Fruit fly (Drosophila melanogaster) whole organism, prepupa: ENCODE data around the gene Ripalpha.

Experiments
- CG10631 ChIP-seq: fragments of 200-800 bp; sonication (Bioruptor generic); optimal IDR thresholded peaks from 2 replicates; lab custom pipeline; 2016; ENCODE audit warnings: missing biosample characterization, missing genetic modification characterization
- CG10669 ChIP-seq: fragments of 200-800 bp; sonication (Bioruptor generic); optimal IDR thresholded peaks from 3 replicates; lab custom pipeline; 2018; ENCODE audit warnings: missing biosample characterization, mild to moderate bottlenecking, missing genetic modification characterization, moderate library complexity
- CG11294 ChIP-seq: fragments of 200-800 bp; sonication (Bioruptor generic); IDR thresholded peaks from 2 replicates; pipeline ENCODE4 v1.3.6; 2022; ENCODE audit warnings: missing biosample characterization, missing genetic modification characterization
- CG11762 ChIP-seq: fragments of 200-800 bp; sonication (Bioruptor generic); optimal IDR thresholded peaks from 3 replicates; lab custom pipeline; 2016; ENCODE audit warnings: missing biosample characterization, missing genetic modification characterization; ENCODE audit not compliant: insufficient read depth
- CG11902 ChIP-seq: fragments of 200-800 bp; sonication (Bioruptor generic); optimal IDR thresholded peaks from 3 replicates; lab custom pipeline; 2016; ENCODE audit warnings: missing biosample characterization, missing genetic modification characterization
- CG15336 ChIP-seq: fragments of 200-800 bp; sonication (Bioruptor generic); IDR thresholded peaks from 2 replicates; pipeline ENCODE4 v1.3.6; 2022; ENCODE audit warnings: missing biosample characterization, missing genetic modification characterization
- CG1621 ChIP-seq: fragments of 200-800 bp; sonication (Bioruptor generic); optimal IDR thresholded peaks from 3 replicates; lab custom pipeline; 2018; ENCODE audit warnings: missing biosample characterization, mild to moderate bottlenecking, missing genetic modification characterization
- CG16779 ChIP-seq: fragments of 200-800 bp; sonication (Bioruptor generic); optimal IDR thresholded peaks from 3 replicates; lab custom pipeline; 2017; ENCODE audit warnings: missing biosample characterization, mild to moderate bottlenecking, missing genetic modification characterization
- CG3032 ChIP-seq: fragments of 200-800 bp; optimal IDR thresholded peaks from 2 replicates; lab custom pipeline; 2019; ENCODE audit warnings: missing biosample characterization, mild to moderate bottlenecking, missing genetic modification characterization, moderate library complexity
- CG32006 ChIP-seq: fragments of 200-800 bp; sonication (Bioruptor generic); optimal IDR thresholded peaks from 3 replicates; lab custom pipeline; 2017; ENCODE audit warnings: missing biosample characterization, mild to moderate bottlenecking, missing genetic modification characterization
- CG34406 ChIP-seq: fragments of 200-800 bp; sonication (Bioruptor generic); optimal IDR thresholded peaks from 3 replicates; lab custom pipeline; 2016; ENCODE audit warnings: missing biosample characterization, missing genetic modification characterization
- CG3919 ChIP-seq: fragments of 200-800 bp; sonication (Bioruptor generic); optimal IDR thresholded peaks from 3 replicates; lab custom pipeline; 2016; ENCODE audit warnings: missing biosample characterization, missing genetic modification characterization
- CG6163 ChIP-seq: fragments of 200-800 bp; sonication (Bioruptor generic); IDR thresholded peaks from 3 replicates; pipeline ENCODE4 v1.3.6; 2022; ENCODE audit warnings: missing biosample characterization, missing genetic modification characterization
- CG6276 ChIP-seq: fragments of 200-800 bp; sonication (Bioruptor generic); optimal IDR thresholded peaks from 2 replicates; lab custom pipeline; 2017; ENCODE audit warnings: missing biosample characterization, mild to moderate bottlenecking, missing genetic modification characterization
- CG6808 ChIP-seq: fragments of 200-800 bp; sonication (Bioruptor generic); optimal IDR thresholded peaks from 3 replicates; lab custom pipeline; 2017; ENCODE audit warnings: missing biosample characterization, missing genetic modification characterization, mild to moderate bottlenecking, moderate library complexity, missing genetic modification reagents
- CG6854 ChIP-seq: fragments of 200-800 bp; sonication (Bioruptor generic); optimal IDR thresholded peaks from 2 replicates; lab custom pipeline; 2017; ENCODE audit warnings: missing biosample characterization, mild to moderate bottlenecking, missing genetic modification characterization
- CG7368 ChIP-seq: fragments of 200-800 bp; sonication (Bioruptor generic); optimal IDR thresholded peaks from 3 replicates; lab custom pipeline; 2016; ENCODE audit warnings: missing biosample characterization, missing genetic modification characterization
- CG8119 ChIP-seq: fragments of 200-800 bp; sonication (Bioruptor generic); IDR thresholded peaks from 3 replicates; pipeline ENCODE4 v1.3.6; 2022; ENCODE audit warnings: missing biosample characterization, missing genetic modification characterization
- CG8319 ChIP-seq: fragments of 200-800 bp; sonication (Bioruptor generic); optimal IDR thresholded peaks from 3 replicates; lab custom pipeline; 2016; ENCODE audit warnings: missing biosample characterization, missing genetic modification characterization
- CG8632 ChIP-seq: fragments of 200-800 bp; sonication (Bioruptor generic); optimal IDR thresholded peaks from 3 replicates; lab custom pipeline; 2016; ENCODE audit warnings: missing biosample characterization, missing genetic modification characterization
- CG9139 ChIP-seq: fragments of 200-800 bp; sonication (Bioruptor generic); optimal IDR thresholded peaks from 3 replicates; lab custom pipeline; 2017; ENCODE audit warnings: missing biosample characterization, mild to moderate bottlenecking, missing genetic modification characterization
- Eip75B ChIP-seq: fragments of 200-800 bp; sonication (Bioruptor generic); optimal IDR thresholded peaks from 3 replicates; lab custom pipeline; 2016; ENCODE audit warnings: missing biosample characterization, missing genetic modification characterization
- Eip78C ChIP-seq: fragments of 200-800 bp; sonication (Bioruptor generic); peaks from one replicate; lab custom pipeline; 2016; ENCODE audit warnings: missing biosample characterization, missing genetic modification characterization
- Eip93F ChIP-seq: fragments of 200-800 bp; sonication (Bioruptor generic); optimal IDR thresholded peaks from 2 replicates; lab custom pipeline; 2016; ENCODE audit warnings: missing biosample characterization, mild to moderate bottlenecking, missing genetic modification characterization
- Ets21C ChIP-seq: fragments of 200-800 bp; sonication (Bioruptor generic); optimal IDR thresholded peaks from 3 replicates; lab custom pipeline; 2016; ENCODE audit warnings: missing biosample characterization, missing genetic modification characterization
- Gug ChIP-seq: fragments of 200-800 bp; sonication (Bioruptor generic); IDR thresholded peaks from 2 replicates; pipeline ENCODE4 v1.3.6; 2022; ENCODE audit warnings: missing biosample characterization, missing genetic modification characterization
- Hr39 ChIP-seq: fragments of 200-800 bp; sonication (Bioruptor generic); optimal IDR thresholded peaks from 2 replicates; lab custom pipeline; 2016; ENCODE audit warnings: missing biosample characterization, missing genetic modification characterization
- Lpt ChIP-seq: fragments of 200-800 bp; sonication (Bioruptor generic); optimal IDR thresholded peaks from 3 replicates; lab custom pipeline; 2016; ENCODE audit warnings: missing biosample characterization, missing genetic modification characterization
- Met ChIP-seq: fragments of 200-800 bp; sonication (Bioruptor generic); optimal IDR thresholded peaks from 3 replicates; lab custom pipeline; 2016; ENCODE audit warnings: missing biosample characterization, missing genetic modification characterization
- OdsH ChIP-seq: fragments of 200-800 bp; sonication (Bioruptor generic); optimal IDR thresholded peaks from 3 replicates; lab custom pipeline; 2016; ENCODE audit warnings: missing biosample characterization, missing genetic modification characterization
- Smox ChIP-seq: fragments of 200-800 bp; sonication (Bioruptor generic); optimal IDR thresholded peaks from 3 replicates; lab custom pipeline; 2016; ENCODE audit warnings: missing biosample characterization, missing genetic modification characterization
- Sox102F ChIP-seq: fragments of 200-800 bp; sonication (Bioruptor generic); optimal IDR thresholded peaks from 2 replicates; lab custom pipeline; 2016; ENCODE audit warnings: missing biosample characterization, mild to moderate bottlenecking, missing genetic modification characterization
- Sox14 ChIP-seq: fragments of 200-800 bp; sonication (Bioruptor generic); optimal IDR thresholded peaks from 3 replicates; lab custom pipeline; 2016; ENCODE audit warnings: missing biosample characterization, missing genetic modification characterization
- achi ChIP-seq: fragments of 200-800 bp; sonication (Bioruptor generic); optimal IDR thresholded peaks from 3 replicates; lab custom pipeline; 2016; ENCODE audit warnings: missing biosample characterization, missing genetic modification characterization
- cyc ChIP-seq: fragments of 200-800 bp; sonication (Bioruptor generic); optimal IDR thresholded peaks from 3 replicates; lab custom pipeline; 2016; ENCODE audit warnings: missing biosample characterization, missing genetic modification characterization
- dac ChIP-seq: fragments of 200-800 bp; sonication (Bioruptor generic); optimal IDR thresholded peaks from 2 replicates; lab custom pipeline; 2017; ENCODE audit warnings: missing biosample characterization, mild to moderate bottlenecking, missing genetic modification characterization
- eg ChIP-seq: fragments of 200-800 bp; sonication (Bioruptor generic); IDR thresholded peaks from 3 replicates; pipeline ENCODE4 v1.3.6; 2022; ENCODE audit warnings: missing biosample characterization, missing genetic modification characterization
- fd59A ChIP-seq: fragments of 200-800 bp; sonication (Bioruptor generic); optimal IDR thresholded peaks from 2 replicates; lab custom pipeline; 2017; ENCODE audit warnings: missing biosample characterization, mild to moderate bottlenecking, missing genetic modification characterization, missing genetic modification reagents
- fd85E ChIP-seq: fragments of 200-800 bp; sonication (Bioruptor generic); optimal IDR thresholded peaks from 3 replicates; lab custom pipeline; 2016; ENCODE audit warnings: missing biosample characterization, missing genetic modification characterization
- fkh ChIP-seq: fragments of 200-800 bp; sonication (Bioruptor generic); optimal IDR thresholded peaks from 3 replicates; lab custom pipeline; 2017; ENCODE audit warnings: missing biosample characterization, mild to moderate bottlenecking, missing genetic modification characterization, moderate library complexity
- lz ChIP-seq: fragments of 200-800 bp; sonication (Bioruptor generic); optimal IDR thresholded peaks from 3 replicates; lab custom pipeline; 2016; ENCODE audit warnings: missing biosample characterization, missing genetic modification characterization
- pdm3 ChIP-seq: fragments of 200-800 bp; sonication (Bioruptor generic); optimal IDR thresholded peaks from 3 replicates; lab custom pipeline; 2016; ENCODE audit warnings: missing biosample characterization, missing genetic modification characterization
- salr ChIP-seq, 2 experiments: fragments of 200-800 bp; sonication (Bioruptor generic); optimal IDR thresholded peaks; 3 replicates each; lab custom pipeline; 2016 to 2018; ENCODE audit warnings: missing biosample characterization in 2 of 2, missing genetic modification characterization in 2 of 2, mild to moderate bottlenecking in 1 of 2
- spab ChIP-seq: fragments of 200-800 bp; sonication (Bioruptor generic); optimal IDR thresholded peaks from 2 replicates; lab custom pipeline; 2017; ENCODE audit warnings: missing biosample characterization, mild to moderate bottlenecking, missing genetic modification characterization, missing genetic modification reagents
- svp ChIP-seq: fragments of 200-800 bp; sonication (Bioruptor generic); peaks from one replicate; lab custom pipeline; 2016; ENCODE audit warnings: missing biosample characterization, missing genetic modification characterization
- topi ChIP-seq: fragments of 200-800 bp; sonication (Bioruptor generic); optimal IDR thresholded peaks from 3 replicates; lab custom pipeline; 2016; ENCODE audit warnings: missing biosample characterization, missing genetic modification characterization

The Ripalpha gene

dm6 chr2L:10231092-10231494, 30.3 kb upstream of the Ripalpha start (continued):
- peak; percentile 51 for TF ChIP-seq CG10669 (GFP tag; lab: Kevin White, UChicago)
- peak; percentile 52 for TF ChIP-seq CG10631 (GFP tag; lab: Kevin White, UChicago)
- peak; percentile 24 for TF ChIP-seq dac (GFP tag; lab: Kevin White, UChicago)
- peak; percentile 42 for TF ChIP-seq achi (GFP tag; lab: Kevin White, UChicago)
- TF ChIP-seq eg (GFP tag; lab: Robert Waterston, UW): no peak
- TF ChIP-seq CG16779: no peak
- no peak for TF ChIP-seq CG32006 (GFP tag; lab: Kevin White, UChicago)
- TF ChIP-seq Met (GFP tag; lab: Kevin White, UChicago): peak; percentile 54
- no peak for TF ChIP-seq CG7368 (GFP tag; lab: Kevin White, UChicago)
- TF ChIP-seq svp (GFP tag; lab: Kevin White, UChicago): no peak
- peak; percentile 36 for TF ChIP-seq CG34406
- no peak for TF ChIP-seq Smox (GFP tag; lab: Kevin White, UChicago)

DNA sequence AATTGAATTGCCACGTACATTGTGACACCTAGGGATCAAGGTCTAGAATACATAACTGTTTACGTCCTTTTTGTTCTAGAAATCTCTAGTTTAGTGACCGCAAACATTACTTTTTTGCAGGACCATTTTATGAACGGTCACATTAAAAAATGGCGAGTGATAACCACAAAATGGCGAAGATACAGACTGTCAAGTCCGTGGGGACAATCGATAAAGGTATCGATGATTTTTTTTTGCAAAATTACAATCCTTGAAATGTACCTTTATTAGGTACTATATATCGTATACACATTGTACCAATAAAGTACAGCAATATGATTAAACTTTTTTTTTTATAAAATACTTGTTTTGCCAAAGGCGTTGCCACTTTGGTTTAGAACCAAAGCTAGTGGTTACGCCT, 29.7 kb upstream of the Ripalpha start:
- no peak for TF ChIP-seq CG11294 (GFP tag; lab: Robert Waterston, UW)
- no peak for TF ChIP-seq Gug
- TF ChIP-seq Met (GFP tag; lab: Kevin White, UChicago): no peak
- TF ChIP-seq achi (GFP tag; lab: Kevin White, UChicago): peak; percentile 9
- no peak for TF ChIP-seq CG11902 (GFP tag; lab: Kevin White, UChicago)
- no peak for TF ChIP-seq CG10631 (GFP tag; lab: Kevin White, UChicago)
- peak; percentile 40 for TF ChIP-seq Eip78C (GFP tag; lab: Kevin White, UChicago)
- TF ChIP-seq, all 60 proteins: peak for 2

- TF ChIP-seq CG8319 (GFP tag; lab: Kevin White, UChicago): no peak
- no peak for TF ChIP-seq pdm3 (GFP tag; lab: Kevin White, UChicago)
- TF ChIP-seq CG11294 (GFP tag; lab: Robert Waterston, UW): no peak
- TF ChIP-seq fd59A (GFP tag; lab: Kevin White, UChicago): no peak
- peak; percentile 13 for TF ChIP-seq lz (GFP tag; lab: Kevin White, UChicago)
- peak; percentile 31 for TF ChIP-seq CG3032 (tag; lab: Kevin White, UChicago)
- TF ChIP-seq CG16779: no peak
- peak; percentile 35 for TF ChIP-seq achi (GFP tag; lab: Kevin White, UChicago)
- TF ChIP-seq CG7368 (GFP tag; lab: Kevin White, UChicago): no peak
- TF ChIP-seq CG10631 (GFP tag; lab: Kevin White, UChicago): no peak
- TF ChIP-seq CG11902 (GFP tag; lab: Kevin White, UChicago): no peak
- TF ChIP-seq Sox14 (GFP tag; lab: Kevin White, UChicago): peak; percentile 9
- TF ChIP-seq CG11762 (GFP tag; lab: Kevin White, UChicago): no peak
- TF ChIP-seq CG8119 (GFP tag; lab: Robert Waterston, UW): no peak
- no peak for TF ChIP-seq CG6854 (GFP tag; lab: Kevin White, UChicago)
- no peak for TF ChIP-seq OdsH
- TF ChIP-seq fkh (GFP tag; lab: Kevin White, UChicago): peak; percentile 36
- TF ChIP-seq cyc (GFP tag; lab: Kevin White, UChicago): peak; percentile 18
- no peak for TF ChIP-seq spab (GFP tag; lab: Kevin White, UChicago)
- TF ChIP-seq Eip93F (GFP tag; lab: Kevin White, UChicago): no peak
- TF ChIP-seq CG9139 (GFP tag; lab: Kevin White, UChicago): no peak
- TF ChIP-seq salr (GFP tag; optimal IDR thresholded peaks at IDR 0.05; lab: Kevin White, UChicago): no peak
- TF ChIP-seq dac (GFP tag; lab: Kevin White, UChicago): no peak
- no peak for TF ChIP-seq CG6163 (GFP tag; lab: Robert Waterston, UW)
- no peak for TF ChIP-seq Sox102F
- no peak for TF ChIP-seq CG3919 (GFP tag; lab: Kevin White, UChicago)
- no peak for TF ChIP-seq Hr39
- TF ChIP-seq fd85E (GFP tag; lab: Kevin White, UChicago): no peak
- TF ChIP-seq CG34406: no peak
- TF ChIP-seq CG15336 (GFP tag; lab: Robert Waterston, UW): no peak
- no peak for TF ChIP-seq CG1621 (tag; lab: Kevin White, UChicago)
- TF ChIP-seq CG6808 (GFP tag; lab: Kevin White, UChicago): no peak
- peak; percentile 63 for TF ChIP-seq Eip78C (GFP tag; lab: Kevin White, UChicago)
- TF ChIP-seq Ets21C (GFP tag; lab: Kevin White, UChicago): no peak
- no peak for TF ChIP-seq CG6276 (GFP tag; lab: Kevin White, UChicago)
- TF ChIP-seq CG8632 (GFP tag; lab: Kevin White, UChicago): no peak
- peak; percentile 37 for TF ChIP-seq Met (GFP tag; lab: Kevin White, UChicago)
- TF ChIP-seq topi (GFP tag; lab: Kevin White, UChicago): peak; percentile 2
- TF ChIP-seq Lpt (GFP tag; lab: Kevin White, UChicago): no peak
- TF ChIP-seq Eip75B (GFP tag; lab: Kevin White, UChicago): no peak
Observed at dm6 chr2L:10226724-10227407, 26.1 kb upstream of the Ripalpha start, which contains the start of gene CG5708. Gene CG5708 (minus strand): TSS chr2L:10226808.
